Fruit fly (Drosophila melanogaster): ENCODE measurements around the gene CG34136.

- TF ChIP-seq pad (GFP tag; optimal IDR thresholded peaks at IDR 0.05) (no peak), ovo (GFP tag; optimal IDR thresholded peaks at IDR 0.05) (no peak), Clk (GFP tag; optimal IDR thresholded peaks at IDR 0.05) (no peak), cnc (optimal IDR thresholded peaks at IDR 0.05) (no peak), Hr96 (GFP tag; optimal IDR thresholded peaks at IDR 0.05) (no peak), kay (GFP tag; ENCODE audit: borderline replicate concordance) (no peak), CG11617 (GFP tag; optimal IDR thresholded peaks at IDR 0.05) (no peak), CG12768 (GFP tag; optimal IDR thresholded peaks at IDR 0.05) (no peak), bab1 (GFP tag; optimal IDR thresholded peaks at IDR 0.05) (no peak), CG7101 (tag; optimal IDR thresholded peaks at IDR 0.05) (no peak), CG33017 (tag; optimal IDR thresholded peaks at IDR 0.05) (no peak), tj (GFP tag; optimal IDR thresholded peaks at IDR 0.05) (no peak), CG1620 (GFP tag; optimal IDR thresholded peaks at IDR 0.05) (no peak), Mnt (GFP tag; optimal IDR thresholded peaks at IDR 0.05) (no peak)
Observed at dm6 chr2L:21086406-21086805, 10.3 kb upstream of the CG34136 start, which contains the start of gene CG33509.

Data from whole organism, adult.